Fruit fly (Drosophila melanogaster): Measurements from ENCODE around the gene Pgam5.

DNA sequence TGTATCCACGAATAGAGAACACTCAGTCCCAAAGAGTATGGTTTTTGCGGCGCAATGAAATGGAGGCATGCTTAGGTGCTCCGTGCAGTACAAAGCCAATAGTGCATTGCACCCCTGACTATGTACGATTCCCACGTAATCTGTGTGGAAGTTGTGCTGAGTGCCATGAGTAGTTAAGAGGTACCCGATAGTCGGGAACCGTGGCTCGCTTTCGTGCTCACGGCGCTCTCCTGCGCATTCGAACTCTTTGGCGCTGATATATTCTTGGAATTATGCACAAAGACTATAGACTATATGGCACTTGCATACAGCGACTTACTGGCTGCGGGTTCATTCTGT, 48.8 kb downstream of the Pgam5 start:
- TF ChIP-seq jim (GFP tag; optimal IDR thresholded peaks at IDR 0.05) (no peak), foxo (GFP tag; optimal IDR thresholded peaks at IDR 0.05) (peak in 1 of 2 experiments; percentile 78), Dfd (GFP tag; optimal IDR thresholded peaks at IDR 0.05) (no peak), Rel (GFP tag; optimal IDR thresholded peaks at IDR 0.05) (no peak), Rel (tag; optimal IDR thresholded peaks at IDR 0.05) (peak; percentile 25), Hr78 (GFP tag; optimal IDR thresholded peaks at IDR 0.05) (no peak), N (GFP tag; optimal IDR thresholded peaks at IDR 0.05) (no peak), Sp1 (GFP tag; optimal IDR thresholded peaks at IDR 0.05) (peak; percentile 47), Abd-B (GFP tag; optimal IDR thresholded peaks at IDR 0.05) (no peak), usp (GFP tag; optimal IDR thresholded peaks at IDR 0.05) (no peak), psq (GFP tag; optimal IDR thresholded peaks at IDR 0.05) (peak; percentile 41), lola (GFP tag; optimal IDR thresholded peaks at IDR 0.05) (no peak)
